Worm (Caenorhabditis elegans) whole organism, early embryonic: ENCODE results near the gene ebax-1.

Source experiments
- B0310.2 ChIP-seq: sonication (generic microtip); optimal IDR thresholded peaks from 2 replicates; lab custom pipeline; 2016; ENCODE audit warnings: mild to moderate bottlenecking, missing genetic modification characterization, missing compliant biosample characterization
- F13C5.2 ChIP-seq: sonication (generic microtip); optimal IDR thresholded peaks from 2 replicates; lab custom pipeline; 2017; ENCODE audit warnings: mild to moderate bottlenecking, missing genetic modification characterization, inconsistent platforms, missing compliant biosample characterization
- aly-1 ChIP-seq: sonication (generic microtip); optimal IDR thresholded peaks from 2 replicates; lab custom pipeline; 2016; ENCODE audit warnings: missing genetic modification characterization, missing compliant biosample characterization
- ama-1 ChIP-seq: fragments of 150-350 bp; optimal IDR thresholded peaks from 2 replicates; lab custom pipeline; 2014
- ceh-13 ChIP-seq: fragments of 200-800 bp; sonication (Bioruptor generic); optimal IDR thresholded peaks from 2 replicates; lab custom pipeline; 2018; ENCODE audit warnings: mild to moderate bottlenecking, missing genetic modification characterization, missing compliant biosample characterization
- ceh-36 ChIP-seq: sonication (generic microtip); optimal IDR thresholded peaks from 2 replicates; lab custom pipeline; 2016; ENCODE audit warnings: missing genetic modification characterization, inconsistent platforms, missing compliant biosample characterization
- ets-7 ChIP-seq: sonication (generic microtip); optimal IDR thresholded peaks from 2 replicates; lab custom pipeline; 2016; ENCODE audit warnings: missing genotype, missing genetic modification characterization, missing compliant biosample characterization
- flt-1 ChIP-seq: fragments of 200-800 bp; sonication (Bioruptor generic); IDR thresholded peaks from 2 replicates; pipeline ENCODE4 v1.3.6; 2022; ENCODE audit warnings: missing genetic modification characterization, missing compliant biosample characterization
- hmbx-1 ChIP-seq: sonication (generic microtip); optimal IDR thresholded peaks from 2 replicates; lab custom pipeline; 2016; ENCODE audit warnings: mild to moderate bottlenecking, missing genetic modification characterization, missing compliant biosample characterization
- hmg-4 ChIP-seq: fragments of 200-800 bp; sonication (Bioruptor generic); optimal IDR thresholded peaks from 2 replicates; lab custom pipeline; 2018; ENCODE audit warnings: mild to moderate bottlenecking, missing genetic modification characterization, missing compliant biosample characterization
- hnd-1 ChIP-seq: sonication (generic microtip); optimal IDR thresholded peaks from 2 replicates; lab custom pipeline; 2016; ENCODE audit warnings: missing genetic modification characterization, missing compliant biosample characterization
- pes-1 ChIP-seq: fragments of 200-800 bp; sonication (Bioruptor generic); IDR thresholded peaks from 2 replicates; pipeline ENCODE4 v1.3.6; 2022; ENCODE audit warnings: missing genetic modification reagents, missing genetic modification characterization, missing compliant biosample characterization
- scrt-1 ChIP-seq: fragments of 200-800 bp; sonication (Bioruptor generic); IDR thresholded peaks from 2 replicates; pipeline ENCODE4 v1.3.6; 2022; ENCODE audit warnings: missing genetic modification characterization, missing compliant biosample characterization
- sea-1 ChIP-seq: fragments of 200-800 bp; sonication (Bioruptor generic); conservative IDR thresholded peaks from 2 replicates; pipeline ENCODE4 v1.3.6; 2022; ENCODE audit warnings: missing genetic modification characterization, missing compliant biosample characterization
- tbx-11 ChIP-seq: fragments of 200-800 bp; sonication (Bioruptor generic); IDR thresholded peaks from 2 replicates; pipeline ENCODE4 v1.3.6; 2022; ENCODE audit warnings: missing genetic modification characterization, missing compliant biosample characterization
- tbx-37 ChIP-seq: fragments of 200-800 bp; sonication (Bioruptor generic); conservative IDR thresholded peaks from 2 replicates; pipeline ENCODE4 v1.3.6; 2022; ENCODE audit warnings: missing genetic modification reagents, missing genetic modification characterization, missing compliant biosample characterization
- tra-4 ChIP-seq: sonication (generic microtip); optimal IDR thresholded peaks from 2 replicates; lab custom pipeline; 2017; ENCODE audit warnings: missing genetic modification characterization, missing compliant biosample characterization

ebax-1 gene

DNA sequence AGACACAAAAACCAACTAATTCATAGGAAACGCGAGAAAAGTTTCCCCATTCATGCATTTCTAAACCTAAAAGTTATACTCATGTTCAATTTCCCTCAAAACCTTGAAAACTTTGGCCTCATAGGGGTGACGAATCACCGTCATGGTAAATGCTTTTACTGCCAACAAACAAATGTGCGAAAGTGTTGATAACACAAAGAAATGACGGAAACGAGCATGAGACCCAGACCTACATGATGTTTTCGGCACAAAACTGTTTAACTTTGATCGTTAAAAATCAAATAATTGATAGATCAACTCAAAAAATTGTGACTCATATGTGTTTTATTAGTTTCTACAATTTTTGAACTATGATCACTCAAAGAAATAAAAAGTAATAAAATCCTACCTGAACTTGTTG lies 45.1 kb downstream of the ebax-1 start:
- no peak for TF ChIP-seq pes-1 (GFP tag; lab: Robert Waterston, UW)
- TF ChIP-seq ama-1 (lab: Kevin White, UChicago), result no peak
- TF ChIP-seq hmbx-1, result no peak
- no peak for TF ChIP-seq scrt-1
- TF ChIP-seq tbx-37 (GFP tag; lab: Robert Waterston, UW), result no peak
- TF ChIP-seq hnd-1 (tag; lab: Kevin White, UChicago), result no peak
- TF ChIP-seq sea-1, result no peak
- no peak for TF ChIP-seq aly-1 (tag; lab: Kevin White, UChicago)
- no peak for TF ChIP-seq ets-7
- TF ChIP-seq F13C5.2 (tag; lab: Kevin White, UChicago), result no peak
- TF ChIP-seq tra-4 (tag; lab: Kevin White, UChicago), result no peak
- TF ChIP-seq hmg-4 (GFP tag; lab: Kevin White, UChicago), result no peak
- no peak for TF ChIP-seq ceh-36 (tag; lab: Kevin White, UChicago)
- TF ChIP-seq ceh-13, result no peak
- no peak for TF ChIP-seq tbx-11 (GFP tag; lab: Robert Waterston, UW)
- no peak for TF ChIP-seq flt-1
- no peak for TF ChIP-seq B0310.2 (tag; lab: Kevin White, UChicago)

DNA sequence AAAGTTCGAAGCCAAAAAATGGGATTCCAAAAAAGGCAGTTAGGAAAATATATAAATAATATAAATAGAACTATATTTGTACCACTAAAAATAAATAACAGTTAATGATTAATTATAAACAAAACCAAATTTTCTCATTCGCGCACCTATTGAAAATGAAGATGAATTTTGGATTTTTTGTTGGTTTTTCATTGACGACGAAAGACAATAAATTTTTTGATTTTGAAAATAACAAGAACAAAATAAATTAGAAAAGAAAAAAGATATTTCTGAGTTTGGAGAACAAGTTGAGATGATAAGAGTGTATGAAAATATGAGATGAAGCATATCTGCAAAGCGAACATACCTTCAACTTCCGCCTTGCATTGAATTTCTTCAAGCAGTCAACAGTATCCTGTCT lies 50.5 kb downstream of the ebax-1 start:
- TF ChIP-seq ama-1 (lab: Kevin White, UChicago) (no peak), B0310.2 (tag; lab: Kevin White, UChicago) (no peak), hmbx-1 (no peak), hmg-4 (GFP tag; lab: Kevin White, UChicago) (no peak), scrt-1 (no peak), flt-1 (no peak), hnd-1 (tag; lab: Kevin White, UChicago) (no peak)

DNA sequence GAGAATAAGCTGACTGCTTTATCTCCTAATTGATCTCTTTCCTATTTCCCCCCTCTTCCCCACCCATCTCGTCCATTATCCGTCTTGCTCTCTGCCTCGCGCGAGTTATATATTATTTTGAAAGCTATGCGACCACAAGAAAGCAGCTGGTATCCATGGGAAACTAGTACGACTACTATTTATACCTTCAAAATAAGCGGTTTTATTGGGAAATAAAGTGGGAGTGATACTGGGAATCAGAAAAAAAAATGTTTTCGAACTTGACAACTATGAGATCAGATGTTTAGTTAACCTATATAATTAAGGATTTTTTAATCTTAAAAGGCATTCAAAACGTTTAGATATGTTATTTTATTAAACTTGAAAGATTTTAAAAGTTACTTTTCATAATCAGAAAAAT lies 52.9 kb downstream of the ebax-1 start:
- TF ChIP-seq aly-1 (tag; lab: Kevin White, UChicago), result no peak

DNA sequence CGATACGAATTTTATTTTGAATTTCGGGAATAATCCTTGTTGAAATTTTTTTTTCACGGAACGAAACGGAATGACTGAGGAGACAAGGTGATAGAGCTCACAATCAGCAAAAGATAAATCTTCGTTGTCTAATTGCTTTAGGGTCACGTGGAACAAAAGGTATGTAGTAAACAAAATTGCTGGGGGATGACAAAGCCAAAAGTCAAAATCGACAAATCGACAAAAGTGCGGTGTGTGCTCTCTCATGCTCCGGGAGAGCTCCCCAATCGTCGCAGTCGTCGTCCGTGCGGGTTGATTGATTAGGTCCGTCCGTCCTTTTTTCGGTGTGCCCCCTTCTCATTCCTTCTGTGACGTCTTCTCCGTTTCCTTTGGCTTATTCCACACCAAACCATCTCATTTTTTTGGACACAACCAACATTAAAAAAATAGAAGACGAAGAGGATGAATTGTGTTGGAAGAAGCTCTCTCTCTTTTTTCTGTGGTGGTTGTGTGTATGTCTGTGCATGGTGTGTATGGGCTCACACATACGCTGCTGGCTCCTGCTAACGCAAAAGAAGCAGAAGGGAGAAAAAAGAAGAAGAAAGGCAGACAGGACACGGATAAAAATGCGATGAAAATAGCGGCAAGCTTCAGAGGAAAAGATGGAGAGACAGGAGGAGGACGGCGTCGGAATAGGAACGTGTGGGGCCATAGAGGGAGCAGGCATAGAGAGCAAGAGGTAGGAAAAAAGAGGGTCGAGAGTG lies 55.0 kb downstream of the ebax-1 start:
- TF ChIP-seq aly-1 (tag; lab: Kevin White, UChicago) (no peak), ama-1 (lab: Kevin White, UChicago) (no peak), tbx-11 (GFP tag; lab: Robert Waterston, UW) (0 out of 2 replicates have a peak, but pooled peaks have one; percentile 24), ceh-36 (tag; lab: Kevin White, UChicago) (no peak), F13C5.2 (tag; lab: Kevin White, UChicago) (no peak)

DNA sequence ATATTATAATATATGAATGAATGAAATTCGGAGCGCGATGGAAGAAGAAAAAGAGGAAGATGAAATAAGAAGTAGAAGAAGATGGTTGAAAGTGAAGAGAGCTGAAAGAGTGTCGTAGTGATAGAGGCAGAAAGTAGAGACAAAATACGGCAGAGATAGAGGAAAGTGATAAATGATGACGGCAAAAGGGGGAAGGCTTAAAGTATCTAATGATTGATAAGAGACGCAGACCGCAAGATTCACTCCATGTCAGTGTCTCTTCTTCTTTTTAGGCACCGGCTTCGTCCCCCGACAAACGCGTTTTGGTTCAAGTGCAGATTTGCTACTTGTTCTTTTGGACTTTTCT lies 55.6 kb downstream of the ebax-1 start:
- TF ChIP-seq ets-7, result no peak
- TF ChIP-seq hnd-1 (tag; lab: Kevin White, UChicago), result no peak
- TF ChIP-seq hmg-4 (GFP tag; lab: Kevin White, UChicago), result no peak
- no peak for TF ChIP-seq scrt-1
- TF ChIP-seq ceh-13, result no peak
- no peak for TF ChIP-seq tra-4 (tag; lab: Kevin White, UChicago)
- no peak for TF ChIP-seq tbx-11 (GFP tag; lab: Robert Waterston, UW)
- TF ChIP-seq ceh-36 (tag; lab: Kevin White, UChicago), result no peak
- no peak for TF ChIP-seq pes-1 (GFP tag; lab: Robert Waterston, UW)
- TF ChIP-seq hmbx-1, result no peak
- no peak for TF ChIP-seq ama-1 (lab: Kevin White, UChicago)
